Worm (Caenorhabditis elegans) whole organism, L2 larva: ENCODE measurements around the gene nhr-213.
A peak's percentile ranks its signal among the peaks of the same experiment; 100 is the strongest.

Experiments
- C34F6.9 ChIP-seq: fragments of 150-350 bp; optimal IDR thresholded peaks from 2 replicates; lab custom pipeline; 2014; ENCODE audit warnings: missing biosample characterization, missing genetic modification characterization
- F13H6.1 ChIP-seq: sonication (generic microtip); optimal IDR thresholded peaks from 2 replicates; lab custom pipeline; 2016; ENCODE audit warnings: missing genetic modification characterization, missing compliant biosample characterization
- R02D3.7 ChIP-seq: fragments of 150-350 bp; optimal IDR thresholded peaks from 2 replicates; lab custom pipeline; 2014; ENCODE audit warnings: missing biosample characterization, missing genetic modification characterization
- Y55F3AM.14 ChIP-seq: fragments of 200-800 bp; sonication (Bioruptor generic); optimal IDR thresholded peaks from 2 replicates; lab custom pipeline; 2018; ENCODE audit warnings: mild to moderate bottlenecking, missing genetic modification characterization, missing compliant biosample characterization
- ZK546.5 ChIP-seq: sonication (generic microtip); optimal IDR thresholded peaks from 2 replicates; lab custom pipeline; 2017; ENCODE audit warnings: missing biosample characterization, missing genetic modification characterization
- alr-1 ChIP-seq: fragments of 150-350 bp; optimal IDR thresholded peaks from 2 replicates; lab custom pipeline; 2014; ENCODE audit warnings: missing biosample characterization, missing genetic modification characterization
- ama-1 ChIP-seq: fragments of 150-350 bp; optimal IDR thresholded peaks from 2 replicates; lab custom pipeline; 2018; ENCODE audit warnings: inconsistent platforms
- blmp-1 ChIP-seq: sonication (generic microtip); optimal IDR thresholded peaks from 2 replicates; lab custom pipeline; 2017; ENCODE audit warnings: missing genetic modification characterization, mild to moderate bottlenecking, missing compliant biosample characterization, antibody characterized with exemption, moderate library complexity; ENCODE audit not compliant: insufficient read depth
- ceh-16 ChIP-seq: fragments of 150-350 bp; optimal IDR thresholded peaks from 2 replicates; lab custom pipeline; 2014; ENCODE audit warnings: missing biosample characterization, missing genetic modification characterization
- ceh-82 ChIP-seq: fragments of 150-350 bp; optimal IDR thresholded peaks from 2 replicates; lab custom pipeline; 2014; ENCODE audit warnings: missing biosample characterization, missing genetic modification characterization
- crh-2 ChIP-seq: sonication (generic microtip); optimal IDR thresholded peaks from 2 replicates; lab custom pipeline; 2017; ENCODE audit warnings: missing biosample characterization, missing genetic modification characterization
- egl-27 ChIP-seq: sonication (generic microtip); optimal IDR thresholded peaks from 3 replicates; lab custom pipeline; 2017; ENCODE audit warnings: missing biosample characterization, missing genetic modification reagents, missing genetic modification characterization
- elt-3 ChIP-seq: sonication (generic microtip); optimal IDR thresholded peaks from 2 replicates; lab custom pipeline; 2017; ENCODE audit warnings: missing biosample characterization, missing genetic modification characterization
- fos-1 ChIP-seq: fragments of 150-350 bp; optimal IDR thresholded peaks from 2 replicates; lab custom pipeline; 2014; ENCODE audit warnings: missing biosample characterization, missing genetic modification characterization
- gmeb-1 ChIP-seq: fragments of 150-350 bp; optimal IDR thresholded peaks from 2 replicates; lab custom pipeline; 2014; ENCODE audit warnings: missing biosample characterization, missing genetic modification characterization
- lin-11 ChIP-seq: fragments of 150-350 bp; sonication (generic microtip); optimal IDR thresholded peaks from 2 replicates; lab custom pipeline; 2014; ENCODE audit warnings: missing biosample characterization, missing genetic modification characterization, inconsistent platforms, mixed read lengths
- lin-13 ChIP-seq: fragments of 150-350 bp; optimal IDR thresholded peaks from 2 replicates; lab custom pipeline; 2014; ENCODE audit warnings: missing biosample characterization, missing genetic modification reagents, missing genetic modification characterization
- lsy-2 ChIP-seq, 2 experiments: fragments of 150-350 bp in 1 of 2; sonication (generic microtip) in 1 of 2; optimal IDR thresholded peaks; 2 replicates each; lab custom pipeline; 2014 to 2017; ENCODE audit warnings: missing biosample characterization in 2 of 2, missing genetic modification characterization in 2 of 2
- mab-5 ChIP-seq: fragments of 150-350 bp; optimal IDR thresholded peaks from 2 replicates; lab custom pipeline; 2014; ENCODE audit warnings: missing biosample characterization, missing genetic modification characterization
- mbf-1 ChIP-seq: sonication (generic microtip); optimal IDR thresholded peaks from 2 replicates; lab custom pipeline; 2017; ENCODE audit warnings: missing biosample characterization, missing genetic modification characterization
- mdl-1 ChIP-seq, 2 experiments: fragments of 150-350 bp in 1 of 2; sonication (generic microtip) in 1 of 2; optimal IDR thresholded peaks; 2 replicates each; lab custom pipeline; 2017; ENCODE audit warnings: missing biosample characterization in 2 of 2, missing genetic modification characterization in 2 of 2
- nhr-10 ChIP-seq: sonication (generic microtip); optimal IDR thresholded peaks from 2 replicates; lab custom pipeline; 2017; ENCODE audit warnings: missing biosample characterization, missing genetic modification characterization
- nhr-11 ChIP-seq: fragments of 150-350 bp; optimal IDR thresholded peaks from 2 replicates; lab custom pipeline; 2014; ENCODE audit warnings: missing biosample characterization, missing genetic modification characterization
- nhr-12 ChIP-seq: fragments of 150-350 bp; optimal IDR thresholded peaks from 2 replicates; lab custom pipeline; 2014; ENCODE audit warnings: missing biosample characterization, missing genetic modification characterization
- nhr-129 ChIP-seq: fragments of 150-350 bp; optimal IDR thresholded peaks from 2 replicates; lab custom pipeline; 2014; ENCODE audit warnings: missing biosample characterization, missing genetic modification characterization
- nhr-21 ChIP-seq: fragments of 150-350 bp; optimal IDR thresholded peaks from 2 replicates; lab custom pipeline; 2014; ENCODE audit warnings: missing biosample characterization, missing genetic modification characterization
- nhr-23 ChIP-seq: fragments of 150-350 bp; optimal IDR thresholded peaks from 2 replicates; lab custom pipeline; 2014; ENCODE audit warnings: missing biosample characterization, missing genetic modification reagents, missing genetic modification characterization
- nhr-25 ChIP-seq: fragments of 150-350 bp; sonication (generic microtip); optimal IDR thresholded peaks from 3 replicates; lab custom pipeline; 2014; ENCODE audit warnings: missing biosample characterization, missing genetic modification characterization
- nhr-6 ChIP-seq: fragments of 150-350 bp; optimal IDR thresholded peaks from 2 replicates; lab custom pipeline; 2014; ENCODE audit warnings: missing biosample characterization, missing genetic modification characterization
- nhr-77 ChIP-seq: fragments of 150-350 bp; optimal IDR thresholded peaks from 2 replicates; lab custom pipeline; 2014; ENCODE audit warnings: missing biosample characterization, missing genetic modification characterization
- skn-1 ChIP-seq: sonication (generic microtip); optimal IDR thresholded peaks from 2 replicates; lab custom pipeline; 2017; ENCODE audit warnings: missing biosample characterization, missing genetic modification characterization
- sma-3 ChIP-seq: sonication (generic microtip); optimal IDR thresholded peaks from 2 replicates; lab custom pipeline; 2016; ENCODE audit warnings: missing genetic modification reagents, missing genetic modification characterization, missing compliant biosample characterization
- sma-9 ChIP-seq, 2 experiments: fragments of 150-350 bp in 1 of 2; sonication (generic microtip) in 1 of 2; optimal IDR thresholded peaks; 2 replicates each; lab custom pipeline; 2014 to 2016; ENCODE audit warnings: missing genetic modification characterization in 2 of 2, mild to moderate bottlenecking in 1 of 2, missing biosample characterization in 1 of 2, missing compliant biosample characterization in 1 of 2, missing genetic modification reagents in 1 of 2, moderate library complexity in 1 of 2
- snpc-4 ChIP-seq: fragments of 150-350 bp; optimal IDR thresholded peaks from 2 replicates; lab custom pipeline; 2014; ENCODE audit warnings: missing biosample characterization, missing genetic modification characterization
- unc-39 ChIP-seq: fragments of 150-350 bp; optimal IDR thresholded peaks from 2 replicates; lab custom pipeline; 2014; ENCODE audit warnings: missing biosample characterization, missing genetic modification characterization
- unc-55 ChIP-seq: fragments of 150-350 bp; sonication (generic microtip); optimal IDR thresholded peaks from 3 replicates; lab custom pipeline; 2014; ENCODE audit warnings: missing biosample characterization, missing genetic modification reagents, missing genetic modification characterization
- ztf-11 ChIP-seq: sonication (generic microtip); optimal IDR thresholded peaks from 2 replicates; lab custom pipeline; 2017; ENCODE audit warnings: missing biosample characterization, missing genetic modification characterization

The nhr-213 gene

DNA sequence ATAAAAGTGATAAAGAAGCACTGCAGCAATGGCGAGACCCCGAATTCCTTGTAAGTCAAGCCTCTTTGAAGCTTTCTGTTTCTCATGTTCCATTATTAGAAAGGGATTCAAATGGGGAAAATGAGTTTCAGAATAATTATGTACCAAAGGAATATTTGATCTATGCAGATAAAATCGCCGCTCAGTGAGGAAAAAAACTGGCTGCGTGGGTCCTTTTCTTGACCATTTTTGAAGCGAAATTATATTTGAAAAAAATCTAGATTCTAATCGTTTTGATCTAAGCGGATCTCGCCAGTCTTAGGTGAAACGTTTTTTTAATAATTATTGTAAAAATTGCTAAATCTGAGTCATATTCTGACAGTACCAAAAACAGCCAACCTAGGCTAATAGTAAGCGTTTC, 11.9 kb downstream of the nhr-213 start, which contains the start of gene oac-42:
TSS of gene oac-42 (minus strand) at position 101 of the 400 bp plus-strand sequence.
- TF ChIP-seq lin-11 (no peak), nhr-21 (tag; lab: Kevin White, UChicago) (no peak), sma-3 (no peak), C34F6.9 (tag; lab: Kevin White, UChicago) (no peak), nhr-10 (no peak), mbf-1 (no peak), ceh-82 (tag; lab: Kevin White, UChicago) (no peak), nhr-12 (tag; lab: Kevin White, UChicago) (no peak), nhr-11 (tag; lab: Kevin White, UChicago) (no peak), elt-3 (tag; lab: Kevin White, UChicago) (no peak), ztf-11 (tag; lab: Kevin White, UChicago) (no peak), Y55F3AM.14 (GFP tag; lab: Kevin White, UChicago) (no peak), ceh-16 (tag; lab: Kevin White, UChicago) (no peak), egl-27 (tag; lab: Kevin White, UChicago) (no peak), skn-1 (no peak), ama-1 (lab: Kevin White, UChicago) (no peak), lsy-2 (tag; optimal IDR thresholded peaks at IDR 0.05; lab: Kevin White, UChicago) (no peak), unc-39 (tag; lab: Kevin White, UChicago) (no peak)

DNA sequence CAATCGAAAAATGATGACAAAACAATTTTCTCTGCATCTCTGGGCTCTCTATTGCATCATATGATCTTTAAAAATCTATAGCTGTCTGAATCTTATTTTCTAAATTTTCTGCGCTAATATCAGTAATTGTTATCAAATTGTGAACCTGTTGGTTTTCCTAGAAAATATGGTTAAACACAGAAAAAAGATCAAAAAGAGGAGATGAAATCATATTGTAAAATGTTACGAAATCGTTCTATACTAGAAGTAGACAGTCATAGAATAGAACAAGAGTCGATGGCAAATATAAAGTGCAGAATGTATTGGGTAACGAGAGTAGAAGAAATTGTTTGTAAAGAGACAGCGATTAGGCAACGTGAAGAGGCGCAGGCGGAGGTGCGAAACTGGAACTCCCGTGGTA, 15.9 kb downstream of the nhr-213 start:
- TF ChIP-seq C34F6.9 (tag; lab: Kevin White, UChicago) (peak; percentile 73), F13H6.1 (peak; percentile 57), skn-1 (peak; percentile 98), Y55F3AM.14 (GFP tag; lab: Kevin White, UChicago) (no peak), mbf-1 (no peak), fos-1 (peak; percentile 85), crh-2 (tag; lab: Kevin White, UChicago) (peak; percentile 79), nhr-77 (tag; lab: Kevin White, UChicago) (no peak), sma-9 (GFP tag; optimal IDR thresholded peaks at IDR 0.05; lab: Kevin White, UChicago) (peak; percentile 10), sma-9 (tag; optimal IDR thresholded peaks at IDR 0.05; lab: Kevin White, UChicago) (no peak), egl-27 (tag; lab: Kevin White, UChicago) (no peak), mdl-1 (tag; optimal IDR thresholded peaks at IDR 0.05; lab: Kevin White, UChicago) (no peak), gmeb-1 (tag; lab: Kevin White, UChicago) (peak; percentile 25), ZK546.5 (no peak), nhr-21 (tag; lab: Kevin White, UChicago) (peak; percentile 57), mab-5 (tag; lab: Kevin White, UChicago) (no peak), nhr-6 (tag; lab: Kevin White, UChicago) (peak; percentile 14), lsy-2 (tag; optimal IDR thresholded peaks at IDR 0.05; lab: Kevin White, UChicago) (peak in 1 of 2 experiments; percentile 9), lin-11 (no peak), unc-55 (peak; percentile 57), snpc-4 (tag; lab: Kevin White, UChicago) (no peak), unc-39 (tag; lab: Kevin White, UChicago) (no peak), nhr-129 (tag; lab: Kevin White, UChicago) (peak; percentile 94), ztf-11 (tag; lab: Kevin White, UChicago) (no peak), sma-3 (peak; percentile 54), nhr-25 (tag; lab: Kevin White, UChicago) (peak; percentile 47), lin-13 (peak; percentile 19), alr-1 (tag; lab: Kevin White, UChicago) (no peak), blmp-1 (peak; percentile 5), elt-3 (tag; lab: Kevin White, UChicago) (no peak)

DNA sequence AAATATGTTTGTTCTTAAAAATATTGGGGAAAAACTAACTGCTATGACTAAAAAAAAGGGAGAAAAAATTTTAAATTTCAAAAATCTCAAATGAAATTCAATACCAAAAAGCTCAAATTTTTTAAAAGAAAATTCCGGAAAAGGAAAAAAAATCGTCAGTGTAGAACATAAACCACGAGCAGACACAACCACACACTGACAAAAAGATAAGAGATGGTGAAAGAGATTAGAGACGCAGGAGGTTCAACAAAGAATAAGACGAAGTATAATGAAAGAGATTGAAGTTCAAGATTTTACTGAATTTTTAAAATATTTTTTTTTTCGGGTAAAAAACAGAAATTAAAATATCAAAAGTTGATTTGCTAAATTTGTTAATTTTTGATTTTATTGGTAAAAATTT, 16.5 kb downstream of the nhr-213 start:
- no peak for TF ChIP-seq egl-27 (tag; lab: Kevin White, UChicago)
- peak; percentile 1 for TF ChIP-seq Y55F3AM.14 (GFP tag; lab: Kevin White, UChicago)
- no peak for TF ChIP-seq C34F6.9 (tag; lab: Kevin White, UChicago)
- TF ChIP-seq fos-1 = peak; percentile 76
- peak; percentile 20 for TF ChIP-seq sma-9 (GFP tag; optimal IDR thresholded peaks at IDR 0.05; lab: Kevin White, UChicago)
- no peak for TF ChIP-seq sma-9 (tag; optimal IDR thresholded peaks at IDR 0.05; lab: Kevin White, UChicago)
- no peak for TF ChIP-seq unc-55
- no peak for TF ChIP-seq ama-1 (lab: Kevin White, UChicago)
- no peak for TF ChIP-seq nhr-11 (tag; lab: Kevin White, UChicago)
- TF ChIP-seq nhr-12 (tag; lab: Kevin White, UChicago) = no peak
- no peak for TF ChIP-seq R02D3.7
- no peak for TF ChIP-seq nhr-23 (tag; lab: Kevin White, UChicago)
- no peak for TF ChIP-seq nhr-21 (tag; lab: Kevin White, UChicago)
- TF ChIP-seq skn-1 = no peak
- TF ChIP-seq mab-5 (tag; lab: Kevin White, UChicago) = no peak
- TF ChIP-seq lin-11 = no peak
- TF ChIP-seq ceh-16 (tag; lab: Kevin White, UChicago) = no peak
- TF ChIP-seq F13H6.1 = no peak
- TF ChIP-seq crh-2 (tag; lab: Kevin White, UChicago) = no peak
- no peak for TF ChIP-seq nhr-25 (tag; lab: Kevin White, UChicago)
